Fruit fly (Drosophila melanogaster) whole organism, embryonic: ENCODE data around the gene CG10011.
A peak's percentile ranks its signal among the peaks of the same experiment; 100 is the strongest.

ENCODE experiments used
- Adf1 ChIP-seq: fragments of 200-800 bp; sonication (Bioruptor generic); IDR thresholded peaks from 2 replicates; pipeline ENCODE4 v1.3.6; 2022; ENCODE audit warnings: missing biosample characterization, missing genetic modification characterization
- Asciz ChIP-seq: fragments of 200-800 bp; sonication (Bioruptor generic); optimal IDR thresholded peaks from 2 replicates; lab custom pipeline; 2017; ENCODE audit warnings: missing biosample characterization, mild to moderate bottlenecking, missing genetic modification characterization, missing genetic modification reagents
- CG10147 ChIP-seq: fragments of 200-800 bp; sonication (Bioruptor generic); optimal IDR thresholded peaks from 2 replicates; lab custom pipeline; 2019; ENCODE audit warnings: missing biosample characterization, mild to moderate bottlenecking, missing genetic modification characterization, moderate library complexity
- CG1024 ChIP-seq: fragments of 200-800 bp; sonication (Bioruptor generic); IDR thresholded peaks from 2 replicates; pipeline ENCODE4 v1.3.6; 2022; ENCODE audit warnings: missing biosample characterization, missing genetic modification characterization
- CG10654 ChIP-seq: fragments of 200-800 bp; sonication (Bioruptor generic); optimal IDR thresholded peaks from 2 replicates; lab custom pipeline; 2016; ENCODE audit warnings: missing biosample characterization, missing genetic modification characterization
- CG11456 ChIP-seq: fragments of 200-800 bp; sonication (Bioruptor generic); IDR thresholded peaks from 3 replicates; pipeline ENCODE4 v1.3.6; 2022; ENCODE audit warnings: missing biosample characterization, missing genetic modification characterization
- CG11695 ChIP-seq: fragments of 200-800 bp; sonication (Bioruptor generic); IDR thresholded peaks from 3 replicates; pipeline ENCODE4 v1.3.6; 2022; ENCODE audit warnings: missing biosample characterization, missing genetic modification characterization
- CG11723 ChIP-seq: fragments of 200-800 bp; sonication (Bioruptor generic); optimal IDR thresholded peaks from 2 replicates; lab custom pipeline; 2017; ENCODE audit warnings: missing biosample characterization, mild to moderate bottlenecking, missing genetic modification characterization
- CG13287 ChIP-seq: fragments of 200-800 bp; sonication (Bioruptor generic); IDR thresholded peaks from 2 replicates; pipeline ENCODE4 v1.3.6; 2022; ENCODE audit warnings: missing biosample characterization, missing genetic modification characterization; ENCODE audit not compliant: partially characterized antibody
- CG13775 ChIP-seq: fragments of 200-800 bp; sonication (Bioruptor generic); optimal IDR thresholded peaks from 3 replicates; lab custom pipeline; 2017; ENCODE audit warnings: missing biosample characterization, mild to moderate bottlenecking, missing genetic modification characterization
- CG14014 ChIP-seq: fragments of 200-800 bp; sonication (Bioruptor generic); IDR thresholded peaks from 2 replicates; pipeline ENCODE4 v1.3.6; 2022; ENCODE audit warnings: missing biosample characterization, missing genetic modification characterization
- CG15011 ChIP-seq: fragments of 200-800 bp; sonication (Bioruptor generic); optimal IDR thresholded peaks from 3 replicates; lab custom pipeline; 2018; ENCODE audit warnings: missing biosample characterization, mild to moderate bottlenecking, missing genetic modification characterization
- CG15269 ChIP-seq: fragments of 200-800 bp; sonication (Bioruptor generic); optimal IDR thresholded peaks from 2 replicates; lab custom pipeline; 2018; ENCODE audit warnings: missing biosample characterization, mild to moderate bottlenecking, missing genetic modification characterization, moderate library complexity
- CG16779 ChIP-seq: fragments of 200-800 bp; sonication (Bioruptor generic); IDR thresholded peaks from 2 replicates; pipeline ENCODE4 v1.3.6; 2022; ENCODE audit warnings: missing biosample characterization, missing genetic modification characterization
- CG17912 ChIP-seq: fragments of 200-800 bp; sonication (Bioruptor generic); optimal IDR thresholded peaks from 2 replicates; lab custom pipeline; 2018; ENCODE audit warnings: missing biosample characterization, mild to moderate bottlenecking, missing genetic modification characterization
- CG1832 ChIP-seq: fragments of 200-800 bp; sonication (Bioruptor generic); optimal IDR thresholded peaks from 2 replicates; lab custom pipeline; 2017; ENCODE audit warnings: missing biosample characterization, mild to moderate bottlenecking, missing genetic modification characterization, inconsistent platforms
- CG34224 ChIP-seq: fragments of 200-800 bp; sonication (Bioruptor generic); IDR thresholded peaks from 3 replicates; pipeline ENCODE4 v1.3.6; 2022; ENCODE audit warnings: missing biosample characterization, missing genetic modification characterization; ENCODE audit not compliant: partially characterized antibody
- CG43689 ChIP-seq: fragments of 200-800 bp; sonication (Bioruptor generic); IDR thresholded peaks from 2 replicates; pipeline ENCODE4 v1.3.6; 2022; ENCODE audit warnings: missing biosample characterization, missing genetic modification characterization
- CG5180 ChIP-seq: fragments of 200-800 bp; sonication (Bioruptor generic); optimal IDR thresholded peaks from 3 replicates; lab custom pipeline; 2017; ENCODE audit warnings: missing biosample characterization, missing genetic modification characterization, mild to moderate bottlenecking, moderate library complexity, missing genetic modification reagents
- CG6689 ChIP-seq: fragments of 200-800 bp; sonication (Bioruptor generic); IDR thresholded peaks from 2 replicates; pipeline ENCODE4 v1.3.6; 2022; ENCODE audit warnings: missing biosample characterization, missing genetic modification characterization
- Dad ChIP-seq: fragments of 200-800 bp; sonication (Bioruptor generic); optimal IDR thresholded peaks from 3 replicates; lab custom pipeline; 2016; ENCODE audit warnings: missing biosample characterization, missing genetic modification characterization
- Deaf1 ChIP-seq: fragments of 200-800 bp; optimal IDR thresholded peaks from 3 replicates; lab custom pipeline; 2019; ENCODE audit warnings: missing biosample characterization, mild to moderate bottlenecking, missing genetic modification characterization, moderate library complexity
- Dip3 ChIP-seq: fragments of 200-800 bp; sonication (Bioruptor generic); optimal IDR thresholded peaks from 3 replicates; lab custom pipeline; 2016; ENCODE audit warnings: missing biosample characterization, missing genetic modification characterization
- ERR ChIP-seq: fragments of 200-800 bp; sonication (Bioruptor generic); optimal IDR thresholded peaks from 2 replicates; lab custom pipeline; 2016; ENCODE audit warnings: missing biosample characterization, missing genetic modification characterization
- Elba2 ChIP-seq: fragments of 200-800 bp; sonication (Bioruptor generic); optimal IDR thresholded peaks from 3 replicates; lab custom pipeline; 2016; ENCODE audit warnings: missing biosample characterization, missing genetic modification characterization
- Fer3 ChIP-seq: fragments of 200-800 bp; sonication (Bioruptor generic); optimal IDR thresholded peaks from 2 replicates; lab custom pipeline; 2018; ENCODE audit warnings: missing biosample characterization, mild to moderate bottlenecking, missing genetic modification characterization, moderate library complexity
- HmgZ ChIP-seq: fragments of 200-800 bp; sonication (Bioruptor generic); optimal IDR thresholded peaks from 2 replicates; lab custom pipeline; 2018; ENCODE audit warnings: missing biosample characterization, mild to moderate bottlenecking, missing genetic modification characterization
- NFAT ChIP-seq: fragments of 200-800 bp; sonication (Bioruptor generic); IDR thresholded peaks from 2 replicates; pipeline ENCODE4 v1.3.6; 2022; ENCODE audit warnings: missing biosample characterization, missing genetic modification characterization
- Nf-YA ChIP-seq: fragments of 200-800 bp; sonication (Bioruptor generic); IDR thresholded peaks from 2 replicates; pipeline ENCODE4 v1.3.6; 2022; ENCODE audit warnings: missing biosample characterization, missing genetic modification characterization
- Nf-YC ChIP-seq: fragments of 200-800 bp; optimal IDR thresholded peaks from 3 replicates; lab custom pipeline; 2019; ENCODE audit warnings: missing biosample characterization, mild to moderate bottlenecking, missing genetic modification characterization, moderate library complexity
- Oli ChIP-seq: fragments of 200-800 bp; sonication (Bioruptor generic); optimal IDR thresholded peaks from 2 replicates; lab custom pipeline; 2018; ENCODE audit warnings: missing biosample characterization, mild to moderate bottlenecking, missing genetic modification characterization, moderate library complexity
- Poxn ChIP-seq: fragments of 200-800 bp; sonication (Bioruptor generic); IDR thresholded peaks from 2 replicates; pipeline ENCODE4 v1.3.6; 2022; ENCODE audit warnings: missing biosample characterization, missing genetic modification characterization
- Side ChIP-seq: fragments of 200-800 bp; sonication (Bioruptor generic); optimal IDR thresholded peaks from 2 replicates; lab custom pipeline; 2016; ENCODE audit warnings: missing biosample characterization, missing genetic modification characterization
- Tbp ChIP-seq: fragments of >200 bp; optimal IDR thresholded peaks from 2 replicates; lab custom pipeline; 2018; ENCODE audit warnings: missing biosample characterization, missing genetic modification characterization
- az2 ChIP-seq: fragments of 200-800 bp; sonication (Bioruptor generic); optimal IDR thresholded peaks from 3 replicates; lab custom pipeline; 2016; ENCODE audit warnings: missing biosample characterization, missing genetic modification characterization
- cato ChIP-seq: fragments of 200-800 bp; sonication (Bioruptor generic); optimal IDR thresholded peaks from 2 replicates; lab custom pipeline; 2016; ENCODE audit warnings: missing biosample characterization, missing genetic modification characterization, borderline replicate concordance
- cg ChIP-seq: fragments of 200-800 bp; sonication (Bioruptor generic); optimal IDR thresholded peaks from 3 replicates; lab custom pipeline; 2019; ENCODE audit warnings: missing biosample characterization, mild to moderate bottlenecking, missing genetic modification characterization, moderate library complexity
- croc ChIP-seq: fragments of 200-800 bp; sonication (Bioruptor generic); conservative IDR thresholded peaks from 3 replicates; pipeline ENCODE4 v1.3.6; 2022; ENCODE audit warnings: missing biosample characterization, missing genetic modification characterization
- dati ChIP-seq: fragments of 200-800 bp; sonication (Bioruptor generic); IDR thresholded peaks from 2 replicates; pipeline ENCODE4 v1.3.6; 2022; ENCODE audit warnings: missing biosample characterization, missing genetic modification characterization
- dmrt11E ChIP-seq: fragments of 200-800 bp; sonication (Bioruptor generic); optimal IDR thresholded peaks from 3 replicates; lab custom pipeline; 2018; ENCODE audit warnings: missing biosample characterization, mild to moderate bottlenecking, missing genetic modification characterization, moderate library complexity
- esg ChIP-seq: fragments of 200-800 bp; sonication (Bioruptor generic); conservative IDR thresholded peaks from 2 replicates; pipeline ENCODE4 v1.3.6; 2022; ENCODE audit warnings: missing biosample characterization, missing genetic modification characterization
- grau ChIP-seq: fragments of 200-800 bp; optimal IDR thresholded peaks from 3 replicates; lab custom pipeline; 2019; ENCODE audit warnings: missing biosample characterization, mild to moderate bottlenecking, missing genetic modification characterization, moderate library complexity
- ham ChIP-seq: fragments of 200-800 bp; sonication (Bioruptor generic); IDR thresholded peaks from 2 replicates; pipeline ENCODE4 v1.3.6; 2022; ENCODE audit warnings: missing biosample characterization, missing genetic modification characterization
- hbn ChIP-seq: fragments of 200-800 bp; sonication (Bioruptor generic); IDR thresholded peaks from 2 replicates; pipeline ENCODE4 v1.3.6; 2022; ENCODE audit warnings: missing biosample characterization, missing genetic modification characterization; ENCODE audit not compliant: partially characterized antibody
- pho ChIP-seq: fragments of 200-800 bp; sonication (Bioruptor generic); optimal IDR thresholded peaks from 2 replicates; lab custom pipeline; 2016; ENCODE audit warnings: missing biosample characterization, missing genetic modification characterization
- tap ChIP-seq: fragments of 200-800 bp; optimal IDR thresholded peaks from 3 replicates; lab custom pipeline; 2019; ENCODE audit warnings: missing biosample characterization, mild to moderate bottlenecking, missing genetic modification characterization, moderate library complexity
- tgo ChIP-seq: fragments of 200-800 bp; sonication (Bioruptor generic); IDR thresholded peaks from 3 replicates; pipeline ENCODE4 v1.3.6; 2022; ENCODE audit warnings: missing biosample characterization, missing genetic modification characterization
- vvl ChIP-seq: fragments of 200-800 bp; sonication (Bioruptor generic); IDR thresholded peaks from 2 replicates; pipeline ENCODE4 v1.3.6; 2022; ENCODE audit warnings: missing biosample characterization, missing genetic modification characterization
- yki ChIP-seq: fragments of >200 bp; optimal IDR thresholded peaks from 3 replicates; lab custom pipeline; 2018
- zf30C ChIP-seq: fragments of 200-800 bp; sonication (Bioruptor generic); optimal IDR thresholded peaks from 3 replicates; lab custom pipeline; 2018; ENCODE audit warnings: missing biosample characterization, mild to moderate bottlenecking, missing genetic modification characterization

CG10011 gene

dm6 chr3R:28676870-28677526 lies 42.1 kb upstream of the CG10011 start (continued):
- TF ChIP-seq ham (GFP tag; lab: Robert Waterston, UW) (no peak), pho (no peak), Dip3 (GFP tag; lab: Kevin White, UChicago) (peak; percentile 43), ERR (GFP tag; lab: Kevin White, UChicago) (no peak), zf30C (GFP tag; lab: Kevin White, UChicago) (no peak), CG14014 (GFP tag; lab: Robert Waterston, UW) (peak; percentile 74), Poxn (GFP tag; lab: Robert Waterston, UW) (no peak), CG17912 (GFP tag; lab: Kevin White, UChicago) (no peak), CG1832 (GFP tag; lab: Kevin White, UChicago) (no peak), CG5180 (GFP tag; lab: Kevin White, UChicago) (peak; percentile 29), HmgZ (tag; lab: Kevin White, UChicago) (peak; percentile 25), Adf1 (GFP tag; lab: Robert Waterston, UW) (no peak), yki (lab: Kevin White, UChicago) (no peak), Oli (tag; lab: Kevin White, UChicago) (peak; percentile 60), Deaf1 (tag; lab: Kevin White, UChicago) (peak; percentile 28), CG1024 (GFP tag; lab: Robert Waterston, UW) (no peak), CG11456 (GFP tag; lab: Robert Waterston, UW) (peak; percentile 79), Elba2 (GFP tag; lab: Kevin White, UChicago) (no peak), CG11723 (no peak), CG10654 (GFP tag; lab: Kevin White, UChicago) (no peak), Side (no peak), tap (tag; lab: Kevin White, UChicago) (peak; percentile 68), Fer3 (tag; lab: Kevin White, UChicago) (peak; percentile 66), esg (GFP tag; lab: Robert Waterston, UW) (peak; percentile 64), dmrt11E (no peak), CG16779 (GFP tag; lab: Robert Waterston, UW) (no peak), grau (peak; percentile 68), CG15269 (tag; lab: Kevin White, UChicago) (peak; percentile 85), Nf-YA (GFP tag; lab: Robert Waterston, UW) (no peak), CG43689 (peak; percentile 65), croc (GFP tag; lab: Robert Waterston, UW) (no peak), vvl (GFP tag; lab: Robert Waterston, UW) (peak; percentile 74), CG13287 (GFP tag; lab: Robert Waterston, UW) (no peak), tgo (GFP tag; lab: Robert Waterston, UW) (peak; percentile 69; the same call in 2 of the 3 replicates), CG6689 (GFP tag; lab: Robert Waterston, UW) (peak; percentile 55), CG11695 (peak; percentile 60; the same call in 2 of the 3 replicates), NFAT (GFP tag; lab: Robert Waterston, UW) (peak; percentile 57; the same call in 1 of the 2 replicates), cg (GFP tag; lab: Kevin White, UChicago) (no peak), CG13775 (GFP tag; lab: Kevin White, UChicago) (no peak), az2 (GFP tag; lab: Kevin White, UChicago) (peak; percentile 20), CG34224 (GFP tag; lab: Robert Waterston, UW) (no peak), hbn (GFP tag; lab: Robert Waterston, UW) (no peak), CG15011 (no peak), cato (GFP tag; lab: Kevin White, UChicago) (no peak), CG10147 (GFP tag; lab: Kevin White, UChicago) (no peak), Dad (GFP tag; lab: Kevin White, UChicago) (no peak), dati (no peak), Asciz (no peak), Tbp (GFP tag; lab: Kevin White, UChicago) (no peak), Nf-YC (no peak)
